Fruit fly (Drosophila melanogaster) whole organism, embryonic: ENCODE measurements around the gene CG10802.
A peak's percentile ranks its signal among the peaks of the same experiment; 100 is the strongest.

ENCODE experiments used
- Abd-B ChIP-seq: fragments of 200-800 bp; sonication (Bioruptor generic); optimal IDR thresholded peaks from 2 replicates; lab custom pipeline; 2018; ENCODE audit warnings: missing biosample characterization, mild to moderate bottlenecking, missing genetic modification characterization, moderate library complexity
- Adf1 ChIP-seq: fragments of 200-800 bp; sonication (Bioruptor generic); IDR thresholded peaks from 2 replicates; pipeline ENCODE4 v1.3.6; 2022; ENCODE audit warnings: missing biosample characterization, missing genetic modification characterization
- CG10979 ChIP-seq: fragments of 200-800 bp; sonication (Bioruptor generic); optimal IDR thresholded peaks from 2 replicates; lab custom pipeline; 2018; ENCODE audit warnings: missing biosample characterization, mild to moderate bottlenecking, missing genetic modification characterization, moderate library complexity
- CG11504 ChIP-seq: fragments of 200-800 bp; sonication (Bioruptor generic); optimal IDR thresholded peaks from 3 replicates; lab custom pipeline; 2019; ENCODE audit warnings: missing biosample characterization, mild to moderate bottlenecking, missing genetic modification characterization, moderate library complexity
- CG11696 ChIP-seq: fragments of 200-800 bp; sonication (Bioruptor generic); IDR thresholded peaks from 2 replicates; pipeline ENCODE4 v1.3.6; 2022; ENCODE audit warnings: missing biosample characterization, missing genetic modification characterization
- CG12391 ChIP-seq: fragments of 200-800 bp; sonication (Bioruptor generic); optimal IDR thresholded peaks from 3 replicates; lab custom pipeline; 2018; ENCODE audit warnings: missing biosample characterization, mild to moderate bottlenecking, missing genetic modification characterization, moderate library complexity
- CG15073 ChIP-seq: fragments of 200-800 bp; sonication (Bioruptor generic); optimal IDR thresholded peaks from 2 replicates; lab custom pipeline; 2016; ENCODE audit warnings: missing biosample characterization, missing genetic modification characterization
- CG1529 ChIP-seq: fragments of 200-800 bp; sonication (Bioruptor generic); optimal IDR thresholded peaks from 3 replicates; lab custom pipeline; 2018; ENCODE audit warnings: missing biosample characterization, missing genetic modification characterization
- CG1603 ChIP-seq: fragments of 200-800 bp; sonication (Bioruptor generic); optimal IDR thresholded peaks from 2 replicates; lab custom pipeline; 2019; ENCODE audit warnings: missing biosample characterization, mild to moderate bottlenecking, missing genetic modification characterization, moderate library complexity
- CG16863 ChIP-seq: fragments of 200-800 bp; sonication (Bioruptor generic); optimal IDR thresholded peaks from 3 replicates; lab custom pipeline; 2016; ENCODE audit warnings: missing biosample characterization, missing genetic modification characterization
- CG17328 ChIP-seq: fragments of 200-800 bp; sonication (Bioruptor generic); IDR thresholded peaks from 2 replicates; pipeline ENCODE4 v1.3.6; 2022; ENCODE audit warnings: missing biosample characterization, missing genetic modification characterization
- CG17829 ChIP-seq: fragments of 200-800 bp; optimal IDR thresholded peaks from 2 replicates; lab custom pipeline; 2019; ENCODE audit warnings: missing biosample characterization, mild to moderate bottlenecking, missing genetic modification characterization, moderate library complexity
- CG18764 ChIP-seq: fragments of 200-800 bp; sonication (Bioruptor generic); optimal IDR thresholded peaks from 3 replicates; lab custom pipeline; 2016; ENCODE audit warnings: missing biosample characterization, missing genetic modification characterization
- CG2875 ChIP-seq: fragments of 200-800 bp; sonication (Bioruptor generic); optimal IDR thresholded peaks from 2 replicates; lab custom pipeline; 2017; ENCODE audit warnings: missing biosample characterization, mild to moderate bottlenecking, missing genetic modification characterization, missing genetic modification reagents
- CG32772 ChIP-seq: fragments of 200-800 bp; sonication (Bioruptor generic); IDR thresholded peaks from 2 replicates; pipeline ENCODE4 v1.3.6; 2022; ENCODE audit warnings: missing biosample characterization, missing genetic modification characterization
- CG3407 ChIP-seq: fragments of 200-800 bp; sonication (Bioruptor generic); optimal IDR thresholded peaks from 2 replicates; lab custom pipeline; 2018; ENCODE audit warnings: missing biosample characterization, mild to moderate bottlenecking, missing genetic modification characterization
- CG42726 ChIP-seq: fragments of 200-800 bp; sonication (Bioruptor generic); IDR thresholded peaks from 2 replicates; pipeline ENCODE4 v1.3.6; 2022; ENCODE audit warnings: missing biosample characterization, missing genetic modification characterization; ENCODE audit not compliant: partially characterized antibody
- CG4282 ChIP-seq: fragments of 200-800 bp; sonication (Bioruptor generic); optimal IDR thresholded peaks from 2 replicates; lab custom pipeline; 2016; ENCODE audit warnings: missing biosample characterization, missing genetic modification characterization
- CG43689 ChIP-seq: fragments of 200-800 bp; sonication (Bioruptor generic); IDR thresholded peaks from 2 replicates; pipeline ENCODE4 v1.3.6; 2022; ENCODE audit warnings: missing biosample characterization, missing genetic modification characterization
- CG7372 ChIP-seq: fragments of 200-800 bp; sonication (Bioruptor generic); IDR thresholded peaks from 2 replicates; pipeline ENCODE4 v1.3.6; 2022; ENCODE audit warnings: missing biosample characterization, missing genetic modification characterization
- CG8388 ChIP-seq: fragments of 200-800 bp; sonication (Bioruptor generic); optimal IDR thresholded peaks from 2 replicates; lab custom pipeline; 2019; ENCODE audit warnings: missing biosample characterization, mild to moderate bottlenecking, missing genetic modification characterization, moderate library complexity
- Drgx ChIP-seq: fragments of 200-800 bp; sonication (Bioruptor generic); IDR thresholded peaks from 2 replicates; pipeline ENCODE4 v1.3.6; 2022; ENCODE audit warnings: missing biosample characterization, missing genetic modification characterization
- Hr3 ChIP-seq: fragments of 200-800 bp; sonication (Bioruptor generic); optimal IDR thresholded peaks from 3 replicates; lab custom pipeline; 2016; ENCODE audit warnings: missing biosample characterization, missing genetic modification characterization
- Med ChIP-seq: fragments of 200-800 bp; sonication (Bioruptor generic); peaks from one replicate; lab custom pipeline; 2016; ENCODE audit warnings: missing biosample characterization, missing genetic modification characterization, mild to moderate bottlenecking, inconsistent platforms, moderate library complexity
- Oli ChIP-seq: fragments of 200-800 bp; sonication (Bioruptor generic); optimal IDR thresholded peaks from 2 replicates; lab custom pipeline; 2018; ENCODE audit warnings: missing biosample characterization, mild to moderate bottlenecking, missing genetic modification characterization, moderate library complexity
- Sox102F ChIP-seq: fragments of 200-800 bp; sonication (Bioruptor generic); optimal IDR thresholded peaks from 2 replicates; lab custom pipeline; 2018; ENCODE audit warnings: missing biosample characterization, mild to moderate bottlenecking, missing genetic modification characterization, moderate library complexity
- Ssrp ChIP-seq: fragments of 200-800 bp; sonication (Bioruptor generic); optimal IDR thresholded peaks from 2 replicates; lab custom pipeline; 2018; ENCODE audit warnings: missing biosample characterization, mild to moderate bottlenecking, missing genetic modification characterization, moderate library complexity
- Xrp1 ChIP-seq: fragments of 200-800 bp; sonication (Bioruptor generic); IDR thresholded peaks from 2 replicates; pipeline ENCODE4 v1.3.6; 2022; ENCODE audit warnings: missing biosample characterization, missing genetic modification characterization
- ato ChIP-seq: fragments of 200-800 bp; sonication (Bioruptor generic); IDR thresholded peaks from 2 replicates; pipeline ENCODE4 v1.3.6; 2022; ENCODE audit warnings: missing biosample characterization, missing genetic modification characterization; ENCODE audit not compliant: partially characterized antibody
- bsh ChIP-seq, 2 experiments: fragments of 200-800 bp; sonication (Bioruptor generic); optimal IDR thresholded peaks; 2 replicates each; lab custom pipeline; 2017 to 2018; ENCODE audit warnings: mild to moderate bottlenecking in 2 of 2, missing biosample characterization in 2 of 2, missing genetic modification characterization in 2 of 2, moderate library complexity in 1 of 2
- chm ChIP-seq: fragments of 200-800 bp; sonication (Bioruptor generic); IDR thresholded peaks from 2 replicates; pipeline ENCODE4 v1.3.6; 2022; ENCODE audit warnings: missing biosample characterization, missing genetic modification characterization
- crp ChIP-seq, 2 experiments: fragments of 200-800 bp; sonication (Bioruptor generic); optimal IDR thresholded peaks; 2 replicates in 1 of 2; 3 replicates in 1 of 2; lab custom pipeline; 2017; ENCODE audit warnings: missing biosample characterization in 2 of 2, missing genetic modification characterization in 2 of 2, mild to moderate bottlenecking in 1 of 2, moderate library complexity in 1 of 2
- dmrt11E ChIP-seq: fragments of 200-800 bp; sonication (Bioruptor generic); optimal IDR thresholded peaks from 3 replicates; lab custom pipeline; 2018; ENCODE audit warnings: missing biosample characterization, mild to moderate bottlenecking, missing genetic modification characterization, moderate library complexity
- dmrt99B ChIP-seq: fragments of 200-800 bp; sonication (Bioruptor generic); optimal IDR thresholded peaks from 2 replicates; lab custom pipeline; 2018; ENCODE audit warnings: missing biosample characterization, mild to moderate bottlenecking, missing genetic modification characterization, moderate library complexity
- gem ChIP-seq: fragments of 200-800 bp; sonication (Bioruptor generic); optimal IDR thresholded peaks from 2 replicates; lab custom pipeline; 2019; ENCODE audit warnings: missing biosample characterization, mild to moderate bottlenecking, missing genetic modification characterization, moderate library complexity
- grau ChIP-seq: fragments of 200-800 bp; optimal IDR thresholded peaks from 3 replicates; lab custom pipeline; 2019; ENCODE audit warnings: missing biosample characterization, mild to moderate bottlenecking, missing genetic modification characterization, moderate library complexity
- ken ChIP-seq: fragments of 200-800 bp; sonication (Bioruptor generic); IDR thresholded peaks from 3 replicates; pipeline ENCODE4 v1.3.6; 2022; ENCODE audit warnings: missing biosample characterization, missing genetic modification characterization
- lov ChIP-seq, 2 experiments: fragments of 200-800 bp in 1 of 2; fragments of >200 bp in 1 of 2; sonication (Bioruptor generic) in 1 of 2; IDR thresholded peaks in 1 of 2; optimal IDR thresholded peaks in 1 of 2; 2 replicates in 1 of 2; 3 replicates in 1 of 2; pipeline versions ENCODE4 v1.3.6 to Lab custom; 2017 to 2022; ENCODE audit warnings: missing biosample characterization in 1 of 2, missing genetic modification characterization in 1 of 2
- otp ChIP-seq: fragments of 200-800 bp; sonication (Bioruptor generic); IDR thresholded peaks from 3 replicates; pipeline ENCODE4, ENCODE4 v1.3.6; 2022; ENCODE audit warnings: missing biosample characterization, missing genetic modification characterization
- pan ChIP-seq, 4 experiments: fragments of >200 bp in 3 of 4; fragments of 200-800 bp in 1 of 4; sonication (Bioruptor generic) in 1 of 4; optimal IDR thresholded peaks in 3 of 4; IDR thresholded peaks in 1 of 4; 2 replicates each; pipeline versions ENCODE4 v1.3.6 to Lab custom; 2017 to 2022; ENCODE audit warnings: missing biosample characterization in 2 of 4, missing genetic modification characterization in 2 of 4, mixed read lengths in 1 of 4
- pb ChIP-seq: fragments of 200-800 bp; sonication (Bioruptor generic); optimal IDR thresholded peaks from 3 replicates; lab custom pipeline; 2016; ENCODE audit warnings: missing biosample characterization, missing genetic modification characterization
- sens ChIP-seq: fragments of 200-800 bp; sonication (Bioruptor generic); peaks from one replicate; lab custom pipeline; 2016; ENCODE audit warnings: missing biosample characterization, missing genetic modification characterization
- unpg ChIP-seq: fragments of 200-800 bp; sonication (Bioruptor generic); optimal IDR thresholded peaks from 3 replicates; lab custom pipeline; 2018; ENCODE audit warnings: missing biosample characterization, mild to moderate bottlenecking, missing genetic modification characterization, moderate library complexity
- z ChIP-seq: fragments of 200-800 bp; sonication (Bioruptor generic); IDR thresholded peaks from 3 replicates; pipeline ENCODE4 v1.3.6; 2022; ENCODE audit warnings: missing biosample characterization, missing genetic modification characterization
- zfh1 ChIP-seq: fragments of 200-800 bp; sonication (Bioruptor generic); IDR thresholded peaks from 3 replicates; pipeline ENCODE4 v1.3.6; 2022; ENCODE audit warnings: missing biosample characterization, missing genetic modification characterization

The CG10802 gene

DNA sequence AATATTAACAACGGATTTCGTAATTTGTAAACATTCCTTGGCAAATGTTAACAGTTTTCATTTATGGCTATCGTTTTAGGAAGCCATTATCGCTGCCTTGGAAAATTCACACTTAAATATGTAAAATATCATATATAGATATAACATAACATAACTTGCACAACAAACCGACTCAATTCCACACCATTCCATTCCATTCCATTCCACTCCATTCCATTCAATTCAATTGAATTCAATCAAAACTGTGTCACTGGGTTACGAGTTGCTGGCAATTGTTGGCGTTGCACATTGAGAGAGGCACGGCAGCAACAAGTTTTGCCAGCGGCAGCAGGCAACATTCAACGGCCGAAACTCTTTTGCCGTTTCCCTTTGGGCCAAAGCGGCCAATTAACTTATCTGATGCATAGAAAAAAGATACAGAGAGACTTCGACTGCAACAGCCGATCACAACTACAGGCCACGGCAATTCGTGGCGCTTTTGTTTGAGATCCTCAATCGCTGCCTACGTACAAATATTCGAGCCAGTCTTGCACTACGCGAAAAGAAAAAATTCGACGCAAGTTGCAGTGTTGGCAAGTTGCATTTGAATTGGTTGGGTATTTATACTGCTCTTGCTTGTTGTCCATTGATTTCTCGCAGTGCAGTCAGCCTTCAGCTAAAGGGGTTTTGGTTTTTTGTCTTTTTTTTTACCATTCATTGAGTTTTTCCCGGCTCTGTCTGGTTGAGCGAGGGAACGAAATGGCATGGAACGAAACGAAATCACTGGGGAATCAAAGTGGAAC is 29.5 kb upstream of the CG10802 start (continued):
- TF ChIP-seq CG43689 (GFP tag; lab: Robert Waterston, UW) (0 out of 2 replicates have a peak, but pooled peaks have one; percentile 5), CG4282 (no peak), z (GFP tag; lab: Robert Waterston, UW) (0 out of 3 replicates have a peak, but pooled peaks have one; percentile 19), dmrt99B (tag; lab: Kevin White, UChicago) (peak; percentile 28), zfh1 (GFP tag; lab: Robert Waterston, UW) (0 out of 3 replicates have a peak, but pooled peaks have one; percentile 14), CG17829 (tag; lab: Kevin White, UChicago) (no peak), ato (GFP tag; lab: Robert Waterston, UW) (peak; percentile 16; the same call in 1 of the 2 replicates)

DNA sequence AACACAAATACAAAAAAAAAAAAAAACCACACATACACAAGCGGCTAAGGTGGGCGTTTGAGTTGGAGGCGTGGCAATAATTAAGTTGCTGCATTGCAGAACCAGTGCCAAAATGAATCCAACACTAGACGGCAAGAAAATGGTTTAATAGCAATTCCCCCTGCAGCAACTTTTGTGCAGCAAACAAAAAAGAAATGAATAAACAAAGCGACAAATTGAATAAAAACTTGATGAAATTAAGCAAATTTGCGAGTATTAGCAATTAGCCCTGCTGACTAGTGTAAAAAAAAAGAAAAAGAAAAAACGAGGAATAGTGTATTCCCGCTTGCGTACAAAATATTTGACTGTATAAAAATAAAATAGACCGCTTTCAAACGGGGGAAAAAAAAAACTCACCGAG is 28.1 kb upstream of the CG10802 start:
- peak; percentile 64 for TF ChIP-seq Xrp1
- TF ChIP-seq CG12391: peak; percentile 13
- peak; percentile 36 for TF ChIP-seq Med
- no peak for TF ChIP-seq CG11696 (GFP tag; lab: Robert Waterston, UW)
- TF ChIP-seq grau (tag; lab: Kevin White, UChicago): peak; percentile 9
- TF ChIP-seq Adf1 (GFP tag; lab: Robert Waterston, UW): no peak
- TF ChIP-seq Sox102F (GFP tag; lab: Kevin White, UChicago): peak; percentile 54
- TF ChIP-seq CG15073: no peak
- TF ChIP-seq ken (GFP tag; lab: Robert Waterston, UW): peak; percentile 52; the same call in 1 of the 3 replicates
- TF ChIP-seq CG7372 (GFP tag; lab: Robert Waterston, UW): no peak
- no peak for TF ChIP-seq CG42726 (GFP tag; lab: Robert Waterston, UW)
- peak; percentile 12 for TF ChIP-seq dmrt11E
- no peak for TF ChIP-seq crp (GFP tag; optimal IDR thresholded peaks at IDR 0.05; lab: Kevin White, UChicago)
- peak; percentile 12 for TF ChIP-seq CG1603 (tag; lab: Kevin White, UChicago)
- peak; percentile 25 for TF ChIP-seq CG2875 (GFP tag; lab: Kevin White, UChicago)
- peak; percentile 34 for TF ChIP-seq CG11504 (tag; lab: Kevin White, UChicago)
- 0 out of 3 replicates have a peak, but pooled peaks have one; percentile 40 for TF ChIP-seq otp (GFP tag; lab: Robert Waterston, UW)
- peak; percentile 82 for TF ChIP-seq sens
- peak; percentile 6 for TF ChIP-seq CG1529 (GFP tag; lab: Kevin White, UChicago)
- no peak for TF ChIP-seq CG32772 (GFP tag; lab: Robert Waterston, UW)
- peak; percentile 79 for TF ChIP-seq Drgx
- peak; percentile 36 for TF ChIP-seq Oli (tag; lab: Kevin White, UChicago)
- TF ChIP-seq unpg: peak; percentile 52
- peak; percentile 14 for TF ChIP-seq Ssrp
- TF ChIP-seq CG16863 (GFP tag; lab: Kevin White, UChicago): no peak
- peak; percentile 13 for TF ChIP-seq CG8388 (GFP tag; lab: Kevin White, UChicago)
- TF ChIP-seq pb (GFP tag; lab: Kevin White, UChicago): no peak
- TF ChIP-seq CG3407: peak; percentile 16
- peak in 1 of 2 experiments; percentile 67 for TF ChIP-seq bsh (GFP tag; optimal IDR thresholded peaks at IDR 0.05; lab: Kevin White, UChicago)
- peak; percentile 38 for TF ChIP-seq CG10979 (tag; lab: Kevin White, UChicago)
- TF ChIP-seq pan (optimal IDR thresholded peaks at IDR 0.05; lab: Kevin White, UChicago): no peak
- peak in 1 of 2 experiments; percentile 43 for TF ChIP-seq pan (GFP tag; optimal IDR thresholded peaks at IDR 0.05 in 1 of 2, IDR thresholded peaks at IDR 0.05 in 1 of 2)
- peak; percentile 15 for TF ChIP-seq CG18764 (GFP tag; lab: Kevin White, UChicago)
- peak; percentile 47 for TF ChIP-seq gem (tag; lab: Kevin White, UChicago)
- TF ChIP-seq chm: peak; percentile 51; the same call in 1 of the 2 replicates
- no peak for TF ChIP-seq Hr3 (GFP tag; lab: Kevin White, UChicago)
- peak; percentile 31; the same call in 1 of the 2 replicates for TF ChIP-seq CG17328 (GFP tag; lab: Robert Waterston, UW)
- TF ChIP-seq lov (optimal IDR thresholded peaks at IDR 0.05; lab: Kevin White, UChicago): no peak
- no peak for TF ChIP-seq lov (GFP tag; IDR thresholded peaks at IDR 0.05; lab: Robert Waterston, UW)
- peak; percentile 11 for TF ChIP-seq Abd-B (GFP tag; lab: Kevin White, UChicago)
